Fruit fly (Drosophila melanogaster) whole organism, adult: ENCODE data around the gene CG9795.

Experiments used
- CG11617 ChIP-seq: fragments of 200-800 bp; sonication (Bioruptor generic); optimal IDR thresholded peaks from 2 replicates; lab custom pipeline; 2017; ENCODE audit warnings: mild to moderate bottlenecking, missing biosample characterization, missing genetic modification reagents, missing genetic modification characterization
- CG12768 ChIP-seq: fragments of 200-800 bp; sonication (Bioruptor generic); optimal IDR thresholded peaks from 2 replicates; lab custom pipeline; 2017; ENCODE audit warnings: missing biosample characterization, missing genetic modification characterization, mild to moderate bottlenecking, moderate library complexity, missing genetic modification reagents
- CG14711 ChIP-seq: fragments of 200-800 bp; sonication (Bioruptor generic); optimal IDR thresholded peaks from 2 replicates; lab custom pipeline; 2018; ENCODE audit warnings: missing biosample characterization, mild to moderate bottlenecking, missing genetic modification characterization, moderate library complexity
- CG1620 ChIP-seq: fragments of 200-800 bp; sonication (Bioruptor generic); optimal IDR thresholded peaks from 2 replicates; lab custom pipeline; 2016; ENCODE audit warnings: missing biosample characterization, missing genetic modification characterization
- CG33017 ChIP-seq: fragments of 200-800 bp; sonication (Bioruptor generic); optimal IDR thresholded peaks from 2 replicates; lab custom pipeline; 2018; ENCODE audit warnings: missing biosample characterization, mild to moderate bottlenecking, missing genetic modification characterization, moderate library complexity
- CG5204 ChIP-seq: fragments of 200-800 bp; sonication (Bioruptor generic); optimal IDR thresholded peaks from 2 replicates; lab custom pipeline; 2016; ENCODE audit warnings: missing biosample characterization, missing genetic modification characterization
- CG7045 ChIP-seq: fragments of 200-800 bp; sonication (Bioruptor generic); optimal IDR thresholded peaks from 2 replicates; lab custom pipeline; 2017; ENCODE audit warnings: missing biosample characterization, mild to moderate bottlenecking, missing genetic modification characterization
- CG7101 ChIP-seq: fragments of 200-800 bp; sonication (Bioruptor generic); optimal IDR thresholded peaks from 2 replicates; lab custom pipeline; 2018; ENCODE audit warnings: missing biosample characterization, mild to moderate bottlenecking, missing genetic modification characterization, moderate library complexity
- Clk ChIP-seq: fragments of 200-800 bp; sonication (Bioruptor generic); optimal IDR thresholded peaks from 2 replicates; lab custom pipeline; 2017; ENCODE audit warnings: missing biosample characterization, missing genetic modification characterization
- Crg-1 ChIP-seq: fragments of 200-800 bp; sonication (Bioruptor generic); optimal IDR thresholded peaks from 2 replicates; lab custom pipeline; 2016; ENCODE audit warnings: missing biosample characterization, missing genetic modification characterization
- Hr96 ChIP-seq: fragments of 200-800 bp; sonication (Bioruptor generic); optimal IDR thresholded peaks from 2 replicates; lab custom pipeline; 2016; ENCODE audit warnings: missing biosample characterization, missing genetic modification characterization
- Mnt ChIP-seq: fragments of 200-800 bp; sonication (Bioruptor generic); optimal IDR thresholded peaks from 2 replicates; lab custom pipeline; 2016; ENCODE audit warnings: missing biosample characterization, mild to moderate bottlenecking, missing genetic modification characterization
- bab1 ChIP-seq: fragments of 200-800 bp; sonication (Bioruptor generic); optimal IDR thresholded peaks from 3 replicates; lab custom pipeline; 2019; ENCODE audit warnings: missing biosample characterization, mild to moderate bottlenecking, missing genetic modification characterization, moderate library complexity
- cic ChIP-seq: fragments of 200-800 bp; sonication (Bioruptor generic); optimal IDR thresholded peaks from 2 replicates; lab custom pipeline; 2017; ENCODE audit warnings: missing biosample characterization, mild to moderate bottlenecking, missing genetic modification characterization, moderate library complexity
- cnc ChIP-seq, 2 experiments: fragments of >200 bp; optimal IDR thresholded peaks; 2 replicates each; lab custom pipeline; 2017
- kay ChIP-seq: fragments of 200-800 bp; sonication (Bioruptor generic); peaks from one replicate; lab custom pipeline; 2016; ENCODE audit warnings: missing biosample characterization, missing genetic modification characterization, borderline replicate concordance
- ovo ChIP-seq: fragments of 200-800 bp; sonication (Bioruptor generic); optimal IDR thresholded peaks from 2 replicates; lab custom pipeline; 2016; ENCODE audit warnings: missing biosample characterization, missing genetic modification characterization
- pad ChIP-seq: fragments of 200-800 bp; sonication (Bioruptor generic); optimal IDR thresholded peaks from 3 replicates; lab custom pipeline; 2017; ENCODE audit warnings: missing biosample characterization, missing genetic modification characterization, mild to moderate bottlenecking, moderate library complexity, missing genetic modification reagents
- tj ChIP-seq: fragments of 200-800 bp; sonication (Bioruptor generic); optimal IDR thresholded peaks from 3 replicates; lab custom pipeline; 2017; ENCODE audit warnings: missing biosample characterization, mild to moderate bottlenecking, missing genetic modification characterization, moderate library complexity
- toe ChIP-seq: fragments of 200-800 bp; sonication (Bioruptor generic); optimal IDR thresholded peaks from 2 replicates; lab custom pipeline; 2016; ENCODE audit warnings: missing biosample characterization, missing genetic modification characterization

CG9795 gene

DNA sequence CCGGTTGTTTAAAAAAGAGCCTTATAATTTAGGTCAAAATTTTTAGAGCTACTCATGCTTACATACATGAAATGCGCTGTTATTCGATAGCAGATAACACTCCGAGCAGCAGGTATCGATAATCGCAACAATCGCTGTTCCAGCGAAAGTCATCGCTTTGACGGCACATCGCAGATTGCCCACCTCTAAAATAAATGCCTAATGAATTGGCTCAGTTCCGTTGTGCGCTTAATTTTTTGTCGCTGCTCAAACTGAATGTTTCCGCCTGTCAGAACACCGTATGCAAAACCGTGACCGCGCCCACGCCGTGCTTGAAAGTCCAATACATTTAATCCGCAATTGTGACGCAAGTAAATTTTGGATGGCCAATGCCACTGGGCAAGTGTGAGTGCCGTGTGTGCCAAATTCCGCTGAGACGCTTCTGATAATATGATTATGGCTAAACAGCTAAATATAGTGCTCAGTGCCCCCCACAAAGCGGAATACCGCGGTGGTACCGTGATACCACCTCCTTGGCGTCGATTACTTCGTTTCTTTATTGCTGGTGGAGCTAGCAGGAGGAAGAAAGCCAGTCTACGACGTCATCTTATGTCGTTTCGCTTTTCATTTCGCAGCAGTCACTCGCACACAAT, at the start of gene CG9795:
Gene CG9795 (plus strand): TSS at position 177 of the 632 bp plus-strand sequence.
- TF ChIP-seq CG14711: peak; percentile 13
- peak; percentile 32 for TF ChIP-seq CG11617 (GFP tag; lab: Kevin White, UChicago)
- peak; percentile 67 for TF ChIP-seq bab1 (GFP tag; lab: Kevin White, UChicago)
- no peak for TF ChIP-seq Clk (GFP tag; lab: Kevin White, UChicago)
- no peak for TF ChIP-seq Hr96 (GFP tag; lab: Kevin White, UChicago)
- TF ChIP-seq pad (GFP tag; lab: Kevin White, UChicago): peak; percentile 11
- no peak for TF ChIP-seq CG7045 (GFP tag; lab: Kevin White, UChicago)
- TF ChIP-seq Mnt (GFP tag; lab: Kevin White, UChicago): peak; percentile 0
- no peak for TF ChIP-seq ovo (GFP tag; lab: Kevin White, UChicago)
- TF ChIP-seq toe: no peak
- TF ChIP-seq Crg-1 (GFP tag; lab: Kevin White, UChicago): peak; percentile 28
- no peak for TF ChIP-seq cic (GFP tag; lab: Kevin White, UChicago)
- TF ChIP-seq tj (GFP tag; lab: Kevin White, UChicago): peak; percentile 32
- TF ChIP-seq CG1620: no peak
- TF ChIP-seq CG7101 (tag; lab: Kevin White, UChicago): peak; percentile 15
- TF ChIP-seq CG33017 (tag; lab: Kevin White, UChicago): peak; percentile 7
- TF ChIP-seq CG12768 (GFP tag; lab: Kevin White, UChicago): peak; percentile 34
- TF ChIP-seq cnc (optimal IDR thresholded peaks at IDR 0.05; lab: Kevin White, UChicago): no peak
- TF ChIP-seq kay (GFP tag; lab: Kevin White, UChicago): no peak
- TF ChIP-seq CG5204 (GFP tag; lab: Kevin White, UChicago): no peak

DNA sequence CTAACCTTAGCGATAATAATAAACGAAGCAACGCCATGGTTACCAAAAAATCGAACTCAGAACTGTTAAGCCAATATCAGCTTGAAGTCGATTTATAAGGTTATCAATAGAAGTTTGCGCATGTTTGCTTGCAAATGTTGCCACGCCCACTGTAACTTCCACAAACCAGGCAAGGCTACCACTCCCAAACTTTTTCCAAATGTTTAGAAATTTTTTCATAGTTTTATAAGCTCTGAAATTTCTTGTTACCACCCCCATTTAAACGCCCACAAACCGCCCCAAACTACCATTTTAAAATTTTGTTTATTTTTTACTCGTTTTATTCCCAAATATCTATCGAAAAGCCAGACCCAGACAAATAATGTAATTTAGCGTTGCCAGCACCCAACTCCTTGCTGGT, 41.7 kb upstream of the CG9795 start, which contains the start of gene flip:
Gene flip (minus strand): TSS at position 101 of the 400 bp plus-strand sequence.
- no peak for TF ChIP-seq CG33017 (tag; lab: Kevin White, UChicago)
- no peak for TF ChIP-seq CG7045 (GFP tag; lab: Kevin White, UChicago)
- no peak for TF ChIP-seq pad (GFP tag; lab: Kevin White, UChicago)

DNA sequence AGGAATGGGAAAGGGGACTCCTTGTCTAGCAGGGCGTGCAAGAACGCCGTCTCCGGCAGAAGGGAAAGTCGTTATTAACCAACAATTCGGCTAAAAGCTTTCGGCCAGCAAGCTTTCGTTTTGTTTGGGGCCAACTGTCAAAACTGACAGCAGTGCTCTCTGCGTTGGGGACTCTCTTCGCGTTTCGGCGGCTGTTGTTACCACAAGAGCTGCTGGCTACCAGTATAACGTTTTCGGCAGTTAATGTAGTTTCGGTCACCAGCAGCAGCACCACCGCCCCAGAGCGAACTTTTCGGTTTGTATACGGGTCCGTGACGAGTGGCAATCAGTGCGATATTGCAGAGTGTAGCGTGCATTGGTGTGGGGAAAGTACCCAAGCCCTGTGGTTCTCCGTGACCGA, 39.4 kb upstream of the CG9795 start, which contains the start of gene cpx:
Gene cpx (plus strand): TSS at position 160 of the 400 bp plus-strand sequence.
- TF ChIP-seq tj (GFP tag; lab: Kevin White, UChicago) (no peak), CG12768 (GFP tag; lab: Kevin White, UChicago) (no peak), pad (GFP tag; lab: Kevin White, UChicago) (no peak), ovo (GFP tag; lab: Kevin White, UChicago) (no peak), Crg-1 (GFP tag; lab: Kevin White, UChicago) (no peak)

DNA sequence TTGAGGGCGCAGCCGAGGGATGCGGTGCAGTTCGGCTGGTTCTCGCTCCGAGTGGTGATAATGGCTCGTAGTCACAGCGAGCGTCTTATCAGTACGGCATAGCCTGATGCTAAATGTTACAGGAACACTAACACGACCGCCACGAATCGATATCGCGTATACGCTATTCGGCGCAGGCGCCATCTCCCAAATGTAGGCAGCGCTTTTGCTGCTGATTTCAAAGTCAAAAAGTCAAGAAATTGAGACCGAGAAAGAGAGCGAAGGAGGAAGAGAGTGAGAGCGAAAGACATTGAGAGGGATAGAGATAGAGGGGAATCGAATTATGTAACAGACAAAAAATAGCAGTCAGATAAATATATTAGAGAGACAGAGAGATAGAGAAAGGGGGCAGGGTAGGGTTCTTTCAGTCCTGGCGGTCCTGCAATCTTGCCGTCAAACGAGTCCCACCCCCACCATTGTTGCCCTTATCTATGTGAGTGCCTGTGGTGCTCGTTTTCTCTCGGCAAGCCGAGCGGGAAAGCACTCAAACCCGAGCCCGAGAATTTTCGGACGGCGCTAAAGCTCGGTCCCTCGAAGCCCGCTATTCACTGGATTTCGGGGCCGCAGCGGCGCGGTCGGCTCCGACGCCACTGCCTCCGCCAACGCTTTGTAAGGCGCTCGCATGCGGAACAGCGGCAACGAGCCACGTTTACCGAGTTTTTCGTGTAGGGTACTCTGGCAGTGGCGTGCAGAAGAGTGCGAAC, 38.2 kb upstream of the CG9795 start:
- TF ChIP-seq CG1620 (no peak), ovo (GFP tag; lab: Kevin White, UChicago) (no peak), Crg-1 (GFP tag; lab: Kevin White, UChicago) (no peak), cic (GFP tag; lab: Kevin White, UChicago) (peak; percentile 20), CG7045 (GFP tag; lab: Kevin White, UChicago) (no peak), Hr96 (GFP tag; lab: Kevin White, UChicago) (peak; percentile 18), CG11617 (GFP tag; lab: Kevin White, UChicago) (no peak), CG33017 (tag; lab: Kevin White, UChicago) (no peak), CG14711 (no peak), tj (GFP tag; lab: Kevin White, UChicago) (no peak)

DNA sequence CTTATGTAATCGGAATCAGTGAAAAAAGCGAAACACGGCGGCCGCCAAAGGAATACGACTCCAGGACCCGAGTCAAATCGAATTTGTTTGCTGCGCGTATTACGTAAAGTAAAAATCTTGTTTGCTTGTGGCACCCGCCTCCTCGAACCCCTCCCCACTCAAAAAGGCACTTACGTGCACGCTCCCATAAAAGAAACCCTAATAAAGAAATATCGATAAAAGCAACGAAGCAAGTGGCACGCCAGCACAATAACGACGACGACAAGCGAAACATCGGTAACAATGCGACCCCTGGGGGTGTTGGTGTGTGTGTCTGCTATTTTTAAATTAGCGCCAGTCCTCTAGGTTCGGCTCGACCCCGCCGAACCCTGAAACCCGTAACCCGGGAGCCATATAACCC, 37.3 kb upstream of the CG9795 start:
- TF ChIP-seq kay (GFP tag; lab: Kevin White, UChicago): no peak
- TF ChIP-seq Mnt (GFP tag; lab: Kevin White, UChicago): no peak

DNA sequence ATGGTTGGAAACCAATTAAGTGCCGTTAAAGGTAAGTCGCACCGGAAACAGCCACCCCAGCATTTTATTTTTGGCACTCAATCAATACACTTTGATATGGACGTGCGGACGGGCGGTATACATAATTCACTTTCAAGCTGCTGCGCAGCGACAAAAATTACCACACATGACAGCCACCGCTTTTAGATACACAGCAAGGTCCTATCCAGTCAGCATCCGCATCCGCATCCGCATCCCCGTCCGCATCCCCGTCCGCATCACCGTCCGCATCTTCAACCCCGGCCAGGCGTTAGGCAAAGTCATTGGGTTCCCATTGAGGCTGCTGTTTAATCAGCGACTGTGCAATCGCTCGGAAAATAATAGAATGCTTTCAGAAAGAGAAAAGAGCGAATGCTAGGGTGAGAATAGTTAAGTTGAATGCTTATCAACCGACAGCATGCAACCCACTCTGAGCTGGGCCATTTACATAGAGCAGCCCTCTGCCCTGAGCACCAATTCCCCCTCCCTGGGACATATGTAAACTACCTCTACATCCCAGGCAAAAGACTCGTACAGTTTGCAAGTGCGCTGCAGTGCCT, 35.0 kb upstream of the CG9795 start:
- TF ChIP-seq tj (GFP tag; lab: Kevin White, UChicago) (no peak), Mnt (GFP tag; lab: Kevin White, UChicago) (no peak), Crg-1 (GFP tag; lab: Kevin White, UChicago) (no peak), cic (GFP tag; lab: Kevin White, UChicago) (peak; percentile 35)

DNA sequence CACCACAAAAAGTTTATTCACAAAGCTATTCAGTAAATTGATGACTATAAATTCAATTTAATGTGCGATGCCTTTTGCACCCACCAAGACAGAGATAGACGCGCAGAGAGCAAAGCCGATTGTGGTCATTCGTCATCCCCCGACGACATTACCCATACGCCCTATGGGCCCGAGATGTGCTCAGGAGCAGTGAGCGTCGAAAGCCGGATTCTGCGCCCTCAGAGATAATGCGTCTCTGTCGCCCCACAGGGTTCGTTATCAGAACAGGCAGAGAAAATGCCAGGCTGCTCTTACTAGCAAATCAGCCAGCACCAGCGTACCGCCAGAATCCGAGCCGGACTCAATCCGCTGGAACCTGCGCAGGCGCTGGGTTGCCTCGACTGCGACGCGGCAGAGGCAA, 28.2 kb upstream of the CG9795 start:
- TF ChIP-seq CG11617 (GFP tag; lab: Kevin White, UChicago) (no peak), toe (no peak), cic (GFP tag; lab: Kevin White, UChicago) (peak; percentile 3), pad (GFP tag; lab: Kevin White, UChicago) (no peak), CG1620 (no peak)
